Fruit fly (Drosophila melanogaster) whole organism, embryonic: Measurements from ENCODE around the gene RpS14a.

Source experiments
- Bdp1 ChIP-seq: fragments of 200-800 bp; sonication (Bioruptor generic); optimal IDR thresholded peaks from 3 replicates; lab custom pipeline; 2016; ENCODE audit warnings: missing biosample characterization, missing genetic modification characterization
- CG12219 ChIP-seq: fragments of 200-800 bp; sonication (Bioruptor generic); optimal IDR thresholded peaks from 3 replicates; lab custom pipeline; 2018; ENCODE audit warnings: missing biosample characterization, mild to moderate bottlenecking, missing genetic modification characterization
- CG13894 ChIP-seq: fragments of 200-800 bp; sonication (Bioruptor generic); optimal IDR thresholded peaks from 3 replicates; lab custom pipeline; 2018; ENCODE audit warnings: missing biosample characterization, mild to moderate bottlenecking, missing genetic modification characterization, moderate library complexity
- CG15011 ChIP-seq: fragments of 200-800 bp; sonication (Bioruptor generic); optimal IDR thresholded peaks from 3 replicates; lab custom pipeline; 2018; ENCODE audit warnings: missing biosample characterization, mild to moderate bottlenecking, missing genetic modification characterization
- CG15479 ChIP-seq: fragments of 200-800 bp; sonication (Bioruptor generic); optimal IDR thresholded peaks from 3 replicates; lab custom pipeline; 2019; ENCODE audit warnings: missing biosample characterization, mild to moderate bottlenecking, missing genetic modification characterization, moderate library complexity
- CG1603 ChIP-seq: fragments of 200-800 bp; sonication (Bioruptor generic); optimal IDR thresholded peaks from 2 replicates; lab custom pipeline; 2019; ENCODE audit warnings: missing biosample characterization, mild to moderate bottlenecking, missing genetic modification characterization, moderate library complexity
- CG2116 ChIP-seq: fragments of 200-800 bp; sonication (Bioruptor generic); optimal IDR thresholded peaks from 3 replicates; lab custom pipeline; 2018; ENCODE audit warnings: missing biosample characterization, mild to moderate bottlenecking, missing genetic modification characterization
- CG2712 ChIP-seq: fragments of 200-800 bp; optimal IDR thresholded peaks from 3 replicates; lab custom pipeline; 2019; ENCODE audit warnings: missing biosample characterization, mild to moderate bottlenecking, missing genetic modification characterization, moderate library complexity
- CG30403 ChIP-seq: fragments of 200-800 bp; sonication (Bioruptor generic); optimal IDR thresholded peaks from 3 replicates; lab custom pipeline; 2016; ENCODE audit warnings: missing biosample characterization, missing genetic modification characterization
- CG31365 ChIP-seq: fragments of 200-800 bp; sonication (Bioruptor generic); optimal IDR thresholded peaks from 2 replicates; lab custom pipeline; 2018; ENCODE audit warnings: missing biosample characterization, mild to moderate bottlenecking, missing genetic modification characterization
- CG32532 ChIP-seq: fragments of 200-800 bp; sonication (Bioruptor generic); IDR thresholded peaks from 2 replicates; pipeline ENCODE4 v1.3.6; 2022; ENCODE audit warnings: missing biosample characterization, missing genetic modification characterization
- CG43689 ChIP-seq: fragments of 200-800 bp; sonication (Bioruptor generic); IDR thresholded peaks from 2 replicates; pipeline ENCODE4 v1.3.6; 2022; ENCODE audit warnings: missing biosample characterization, missing genetic modification characterization
- CG5180 ChIP-seq: fragments of 200-800 bp; sonication (Bioruptor generic); optimal IDR thresholded peaks from 3 replicates; lab custom pipeline; 2017; ENCODE audit warnings: missing biosample characterization, missing genetic modification characterization, mild to moderate bottlenecking, moderate library complexity, missing genetic modification reagents
- CG6175 ChIP-seq: fragments of 200-800 bp; sonication (Bioruptor generic); IDR thresholded peaks from 3 replicates; pipeline ENCODE4 v1.3.6; 2022; ENCODE audit warnings: missing biosample characterization, missing genetic modification characterization
- CG6765 ChIP-seq: fragments of 200-800 bp; sonication (Bioruptor generic); optimal IDR thresholded peaks from 3 replicates; lab custom pipeline; 2017; ENCODE audit warnings: missing biosample characterization, mild to moderate bottlenecking, missing genetic modification characterization
- CG8924 ChIP-seq: fragments of 200-800 bp; optimal IDR thresholded peaks from 3 replicates; lab custom pipeline; 2019; ENCODE audit warnings: missing biosample characterization, mild to moderate bottlenecking, missing genetic modification characterization, moderate library complexity
- CG9215 ChIP-seq: fragments of 200-800 bp; sonication (Bioruptor generic); IDR thresholded peaks from 2 replicates; pipeline ENCODE4 v1.3.6; 2022; ENCODE audit warnings: missing biosample characterization, missing genetic modification characterization
- CG9797 ChIP-seq: fragments of 200-800 bp; sonication (Bioruptor generic); optimal IDR thresholded peaks from 3 replicates; lab custom pipeline; 2018; ENCODE audit warnings: missing biosample characterization, mild to moderate bottlenecking, missing genetic modification characterization
- CHES-1-like ChIP-seq: fragments of 200-800 bp; sonication (Bioruptor generic); optimal IDR thresholded peaks from 2 replicates; lab custom pipeline; 2016; ENCODE audit warnings: missing biosample characterization, missing genetic modification characterization
- CoRest ChIP-seq: fragments of 200-800 bp; sonication (Bioruptor generic); optimal IDR thresholded peaks from 3 replicates; lab custom pipeline; 2018; ENCODE audit warnings: missing biosample characterization, mild to moderate bottlenecking, missing genetic modification characterization, moderate library complexity
- Deaf1 ChIP-seq: fragments of 200-800 bp; optimal IDR thresholded peaks from 3 replicates; lab custom pipeline; 2019; ENCODE audit warnings: missing biosample characterization, mild to moderate bottlenecking, missing genetic modification characterization, moderate library complexity
- Dip3 ChIP-seq: fragments of 200-800 bp; sonication (Bioruptor generic); optimal IDR thresholded peaks from 3 replicates; lab custom pipeline; 2016; ENCODE audit warnings: missing biosample characterization, missing genetic modification characterization
- Gug ChIP-seq: fragments of 200-800 bp; sonication (Bioruptor generic); IDR thresholded peaks from 4 replicates; pipeline ENCODE4 v1.3.6; 2022; ENCODE audit warnings: missing biosample characterization, missing genetic modification characterization
- Myb ChIP-seq: fragments of 200-800 bp; sonication (Bioruptor generic); optimal IDR thresholded peaks from 2 replicates; lab custom pipeline; 2016; ENCODE audit warnings: missing biosample characterization, missing genetic modification characterization
- Nf-YA ChIP-seq: fragments of 200-800 bp; sonication (Bioruptor generic); IDR thresholded peaks from 2 replicates; pipeline ENCODE4 v1.3.6; 2022; ENCODE audit warnings: missing biosample characterization, missing genetic modification characterization
- Nf-YC ChIP-seq: fragments of 200-800 bp; optimal IDR thresholded peaks from 3 replicates; lab custom pipeline; 2019; ENCODE audit warnings: missing biosample characterization, mild to moderate bottlenecking, missing genetic modification characterization, moderate library complexity
- Scr ChIP-seq: fragments of 200-800 bp; sonication (Bioruptor generic); IDR thresholded peaks from 2 replicates; pipeline ENCODE4 v1.3.6; 2022; ENCODE audit warnings: missing biosample characterization, missing genetic modification characterization; ENCODE audit not compliant: partially characterized antibody
- Sry-β ChIP-seq: fragments of 200-800 bp; sonication (Bioruptor generic); optimal IDR thresholded peaks from 2 replicates; lab custom pipeline; 2018; ENCODE audit warnings: missing biosample characterization, mild to moderate bottlenecking, missing genetic modification characterization, moderate library complexity
- Sry-δ ChIP-seq: fragments of 200-800 bp; sonication (Bioruptor generic); optimal IDR thresholded peaks from 2 replicates; lab custom pipeline; 2016; ENCODE audit warnings: missing biosample characterization, missing genetic modification characterization
- abd-A ChIP-seq: fragments of 200-800 bp; sonication (Bioruptor generic); optimal IDR thresholded peaks from 3 replicates; lab custom pipeline; 2019; ENCODE audit warnings: missing biosample characterization, mild to moderate bottlenecking, missing genetic modification characterization, moderate library complexity
- amos ChIP-seq: fragments of 200-800 bp; sonication (Bioruptor generic); IDR thresholded peaks from 2 replicates; pipeline ENCODE4 v1.3.6; 2022; ENCODE audit warnings: missing biosample characterization, missing genetic modification characterization; ENCODE audit not compliant: partially characterized antibody
- bigmax ChIP-seq: fragments of 200-800 bp; sonication (Bioruptor generic); optimal IDR thresholded peaks from 2 replicates; lab custom pipeline; 2018; ENCODE audit warnings: missing biosample characterization, mild to moderate bottlenecking, missing genetic modification characterization
- caup ChIP-seq: fragments of 200-800 bp; sonication (Bioruptor generic); optimal IDR thresholded peaks from 3 replicates; lab custom pipeline; 2017; ENCODE audit warnings: missing biosample characterization, mild to moderate bottlenecking, missing genetic modification characterization, moderate library complexity; ENCODE audit not compliant: severe bottlenecking
- croc ChIP-seq: fragments of 200-800 bp; sonication (Bioruptor generic); conservative IDR thresholded peaks from 3 replicates; pipeline ENCODE4 v1.3.6; 2022; ENCODE audit warnings: missing biosample characterization, missing genetic modification characterization
- crp ChIP-seq, 2 experiments: fragments of 200-800 bp; sonication (Bioruptor generic); optimal IDR thresholded peaks; 2 replicates in 1 of 2; 3 replicates in 1 of 2; lab custom pipeline; 2017; ENCODE audit warnings: missing biosample characterization in 2 of 2, missing genetic modification characterization in 2 of 2, mild to moderate bottlenecking in 1 of 2, moderate library complexity in 1 of 2
- dmrt99B ChIP-seq: fragments of 200-800 bp; sonication (Bioruptor generic); optimal IDR thresholded peaks from 2 replicates; lab custom pipeline; 2018; ENCODE audit warnings: missing biosample characterization, mild to moderate bottlenecking, missing genetic modification characterization, moderate library complexity
- emc ChIP-seq: fragments of 200-800 bp; sonication (Bioruptor generic); optimal IDR thresholded peaks from 2 replicates; lab custom pipeline; 2016; ENCODE audit warnings: missing biosample characterization, missing genetic modification characterization
- hbn ChIP-seq: fragments of 200-800 bp; sonication (Bioruptor generic); IDR thresholded peaks from 2 replicates; pipeline ENCODE4 v1.3.6; 2022; ENCODE audit warnings: missing biosample characterization, missing genetic modification characterization; ENCODE audit not compliant: partially characterized antibody
- hth ChIP-seq: fragments of >200 bp; optimal IDR thresholded peaks from 2 replicates; lab custom pipeline; 2017; ENCODE audit warnings: inconsistent platforms
- lab ChIP-seq: fragments of 200-800 bp; sonication (Bioruptor generic); optimal IDR thresholded peaks from 3 replicates; lab custom pipeline; 2017; ENCODE audit warnings: missing biosample characterization, missing genetic modification characterization, mild to moderate bottlenecking, moderate library complexity, missing genetic modification reagents
- lola ChIP-seq, 3 experiments: fragments of >200 bp in 2 of 3; fragments of 200-800 bp in 1 of 3; sonication (Bioruptor generic) in 1 of 3; optimal IDR thresholded peaks; 2 replicates each; lab custom pipeline; 2017 to 2019; ENCODE audit warnings: missing biosample characterization in 3 of 3, missing genetic modification characterization in 3 of 3, mild to moderate bottlenecking in 1 of 3, moderate library complexity in 1 of 3
- nerfin-1 ChIP-seq: fragments of 200-800 bp; sonication (Bioruptor generic); optimal IDR thresholded peaks from 3 replicates; lab custom pipeline; 2019; ENCODE audit warnings: missing biosample characterization, mild to moderate bottlenecking, missing genetic modification characterization, moderate library complexity
- nmo ChIP-seq: fragments of 200-800 bp; sonication (Bioruptor generic); optimal IDR thresholded peaks from 2 replicates; lab custom pipeline; 2018; ENCODE audit warnings: missing biosample characterization, mild to moderate bottlenecking, missing genetic modification characterization, moderate library complexity
- nom ChIP-seq: fragments of 200-800 bp; sonication (Bioruptor generic); optimal IDR thresholded peaks from 2 replicates; lab custom pipeline; 2017; ENCODE audit warnings: missing biosample characterization, missing genetic modification characterization, mild to moderate bottlenecking, moderate library complexity, missing genetic modification reagents
- otp ChIP-seq: fragments of 200-800 bp; sonication (Bioruptor generic); IDR thresholded peaks from 3 replicates; pipeline ENCODE4, ENCODE4 v1.3.6; 2022; ENCODE audit warnings: missing biosample characterization, missing genetic modification characterization
- rib ChIP-seq: fragments of 200-800 bp; sonication (Bioruptor generic); IDR thresholded peaks from 2 replicates; pipeline ENCODE4 v1.3.6; 2022; ENCODE audit warnings: missing biosample characterization, missing genetic modification characterization
- stc ChIP-seq: fragments of 200-800 bp; sonication (Bioruptor generic); IDR thresholded peaks from 2 replicates; pipeline ENCODE4 v1.3.6; 2022; ENCODE audit warnings: missing biosample characterization, missing genetic modification characterization
- sug ChIP-seq: fragments of 200-800 bp; optimal IDR thresholded peaks from 2 replicates; lab custom pipeline; 2019; ENCODE audit warnings: missing biosample characterization, mild to moderate bottlenecking, missing genetic modification characterization, moderate library complexity
- vvl ChIP-seq: fragments of 200-800 bp; sonication (Bioruptor generic); IDR thresholded peaks from 2 replicates; pipeline ENCODE4 v1.3.6; 2022; ENCODE audit warnings: missing biosample characterization, missing genetic modification characterization

RpS14a gene

DNA sequence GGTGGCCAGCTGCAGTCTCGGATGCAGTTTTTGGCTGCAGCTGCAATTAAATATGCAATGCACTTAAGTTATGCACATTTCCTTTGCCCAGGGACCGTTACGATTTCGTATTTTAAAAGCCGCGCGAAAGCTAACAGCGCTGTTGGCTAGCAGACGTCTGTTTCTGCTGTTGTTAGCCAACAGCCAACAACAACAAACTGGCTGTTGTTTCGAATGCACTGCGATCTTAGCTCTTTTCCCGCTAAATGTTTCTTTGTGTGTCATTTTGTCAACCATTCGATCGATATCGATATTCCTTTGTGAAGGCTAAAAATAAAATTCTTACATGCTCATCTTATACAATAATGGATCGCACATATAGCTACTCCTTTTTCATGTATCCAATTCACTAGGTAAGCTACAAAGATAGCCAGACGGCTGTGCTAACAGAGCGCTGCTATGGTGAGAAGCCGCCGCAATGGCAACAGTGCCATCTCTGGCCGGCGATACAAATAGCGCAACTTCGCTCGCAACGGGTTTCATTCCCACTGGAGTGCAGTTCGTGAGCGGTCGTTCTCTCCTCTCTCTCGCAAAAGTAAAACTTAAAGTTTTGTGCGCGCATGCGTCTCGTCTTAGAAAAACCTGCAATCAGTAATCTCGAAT lies 35.8 kb downstream of the RpS14a start (continued):
- TF ChIP-seq CG30403 = peak; percentile 21
- no peak for TF ChIP-seq abd-A (tag; lab: Kevin White, UChicago)
- TF ChIP-seq dmrt99B = no peak
- TF ChIP-seq nmo (GFP tag; lab: Kevin White, UChicago) = peak; percentile 44
- TF ChIP-seq Dip3 = no peak
- TF ChIP-seq otp (GFP tag; lab: Robert Waterston, UW) = no peak
- TF ChIP-seq caup (GFP tag; lab: Kevin White, UChicago) = no peak
- no peak for TF ChIP-seq CG31365 (tag; lab: Kevin White, UChicago)
- peak; percentile 14 for TF ChIP-seq Sry-δ (GFP tag; lab: Kevin White, UChicago)
- peak; percentile 36 for TF ChIP-seq Deaf1 (tag; lab: Kevin White, UChicago)
- peak in 1 of 2 experiments; percentile 24 for TF ChIP-seq crp (GFP tag; optimal IDR thresholded peaks at IDR 0.05; lab: Kevin White, UChicago)
- TF ChIP-seq CG15479 (GFP tag; lab: Kevin White, UChicago) = peak; percentile 76
- TF ChIP-seq CG13894 = no peak
- peak; percentile 57 for TF ChIP-seq Myb (GFP tag; lab: Kevin White, UChicago)
- TF ChIP-seq sug (tag; lab: Kevin White, UChicago) = peak; percentile 24
- TF ChIP-seq CG9797 (GFP tag; lab: Kevin White, UChicago) = no peak
- TF ChIP-seq Nf-YA (GFP tag; lab: Robert Waterston, UW) = no peak
- no peak for TF ChIP-seq Bdp1 (GFP tag; lab: Kevin White, UChicago)
- TF ChIP-seq hth (lab: Kevin White, UChicago) = no peak
- no peak for TF ChIP-seq CG12219 (GFP tag; lab: Kevin White, UChicago)
- no peak for TF ChIP-seq emc (GFP tag; lab: Kevin White, UChicago)
- no peak for TF ChIP-seq lab (GFP tag; lab: Kevin White, UChicago)
- TF ChIP-seq hbn = no peak
- no peak for TF ChIP-seq croc
- TF ChIP-seq CHES-1-like (GFP tag; lab: Kevin White, UChicago) = no peak
- no peak for TF ChIP-seq CG9215 (GFP tag; lab: Robert Waterston, UW)
- peak; percentile 32 for TF ChIP-seq CG1603 (tag; lab: Kevin White, UChicago)
- peak; percentile 19 for TF ChIP-seq Nf-YC (tag; lab: Kevin White, UChicago)
- no peak for TF ChIP-seq Gug (GFP tag; lab: Robert Waterston, UW)
- no peak for TF ChIP-seq stc (GFP tag; lab: Robert Waterston, UW)
- TF ChIP-seq bigmax (GFP tag; lab: Kevin White, UChicago) = no peak
- peak; percentile 16 for TF ChIP-seq CG8924 (tag; lab: Kevin White, UChicago)
- TF ChIP-seq CG6765 (GFP tag; lab: Kevin White, UChicago) = no peak
- no peak for TF ChIP-seq lola (GFP tag; optimal IDR thresholded peaks at IDR 0.05; lab: Kevin White, UChicago)
- TF ChIP-seq CG32532 (GFP tag; lab: Robert Waterston, UW) = 0 out of 2 replicates have a peak, but pooled peaks have one; percentile 6
- TF ChIP-seq vvl (GFP tag; lab: Robert Waterston, UW) = peak; percentile 39; the same call in 1 of the 2 replicates
- TF ChIP-seq Scr (GFP tag; lab: Robert Waterston, UW) = peak; percentile 32; the same call in 1 of the 2 replicates
- no peak for TF ChIP-seq CG5180
- TF ChIP-seq CG6175 (GFP tag; lab: Robert Waterston, UW) = no peak
- TF ChIP-seq CG2712 (tag; lab: Kevin White, UChicago) = peak; percentile 49
- no peak for TF ChIP-seq CG15011
- TF ChIP-seq Sry-β (GFP tag; lab: Kevin White, UChicago) = peak; percentile 96
- TF ChIP-seq CG2116 = peak; percentile 83
- TF ChIP-seq amos = no peak; the same call in 1 of the 2 replicates
- TF ChIP-seq rib (GFP tag; lab: Robert Waterston, UW) = no peak
- TF ChIP-seq nerfin-1 (tag; lab: Kevin White, UChicago) = peak; percentile 34
- peak; percentile 36 for TF ChIP-seq CoRest (tag; lab: Kevin White, UChicago)
- TF ChIP-seq nom (GFP tag; lab: Kevin White, UChicago) = peak; percentile 57
- no peak for TF ChIP-seq CG43689 (GFP tag; lab: Robert Waterston, UW)
